Worm (Caenorhabditis elegans) whole organism, late embryonic: Measurements from ENCODE around the gene fbxa-131.

Experiments used
- K09A11.1 ChIP-seq: sonication (generic microtip); optimal IDR thresholded peaks from 2 replicates; lab custom pipeline; 2017; ENCODE audit warnings: antibody characterized with exemption, mild to moderate bottlenecking, missing genetic modification characterization, missing compliant biosample characterization; ENCODE audit not compliant: insufficient read depth
- ceh-14 ChIP-seq: sonication (generic microtip); optimal IDR thresholded peaks from 2 replicates; lab custom pipeline; 2016; ENCODE audit warnings: missing genotype, missing genetic modification characterization, missing compliant biosample characterization
- ceh-24 ChIP-seq: sonication (generic microtip); optimal IDR thresholded peaks from 2 replicates; lab custom pipeline; 2016; ENCODE audit warnings: mild to moderate bottlenecking, missing genetic modification characterization, missing compliant biosample characterization
- ceh-34 ChIP-seq: sonication (generic microtip); optimal IDR thresholded peaks from 2 replicates; lab custom pipeline; 2016; ENCODE audit warnings: mild to moderate bottlenecking, missing genetic modification characterization, missing compliant biosample characterization
- ceh-45 ChIP-seq: fragments of 200-800 bp; sonication (Bioruptor generic); IDR thresholded peaks from 2 replicates; pipeline ENCODE4 v1.3.6; 2022; ENCODE audit warnings: missing genetic modification reagents, missing genetic modification characterization, missing compliant biosample characterization
- ceh-48 ChIP-seq: sonication (generic microtip); optimal IDR thresholded peaks from 2 replicates; lab custom pipeline; 2016; ENCODE audit warnings: missing genetic modification characterization, inconsistent platforms, missing compliant biosample characterization
- ceh-6 ChIP-seq: fragments of 200-800 bp; sonication (Bioruptor generic); optimal IDR thresholded peaks from 2 replicates; lab custom pipeline; 2018; ENCODE audit warnings: mild to moderate bottlenecking, missing genetic modification characterization, missing compliant biosample characterization
- ceh-9 ChIP-seq: sonication (generic microtip); optimal IDR thresholded peaks from 2 replicates; lab custom pipeline; 2016; ENCODE audit warnings: mild to moderate bottlenecking, missing genetic modification characterization, inconsistent platforms, missing compliant biosample characterization
- elt-2 ChIP-seq: sonication (generic microtip); optimal IDR thresholded peaks from 2 replicates; lab custom pipeline; 2016; ENCODE audit warnings: missing genetic modification reagents, missing genetic modification characterization, missing compliant biosample characterization
- fax-1 ChIP-seq: sonication (generic microtip); optimal IDR thresholded peaks from 2 replicates; lab custom pipeline; 2016; ENCODE audit warnings: missing genotype, missing genetic modification characterization, missing compliant biosample characterization
- gmeb-2 ChIP-seq: sonication (generic microtip); optimal IDR thresholded peaks from 2 replicates; lab custom pipeline; 2016; ENCODE audit warnings: missing genetic modification characterization, inconsistent platforms, missing compliant biosample characterization
- hlh-13 ChIP-seq: fragments of 200-800 bp; sonication (Bioruptor generic); optimal IDR thresholded peaks from 2 replicates; lab custom pipeline; 2018; ENCODE audit warnings: mild to moderate bottlenecking, missing genetic modification characterization, missing compliant biosample characterization
- hlh-15 ChIP-seq: sonication (generic microtip); optimal IDR thresholded peaks from 2 replicates; lab custom pipeline; 2016; ENCODE audit warnings: missing genetic modification characterization, missing compliant biosample characterization
- madf-2 ChIP-seq: sonication (generic microtip); optimal IDR thresholded peaks from 2 replicates; lab custom pipeline; 2017; ENCODE audit warnings: missing genetic modification characterization, missing compliant biosample characterization
- pag-3 ChIP-seq: sonication (generic microtip); optimal IDR thresholded peaks from 2 replicates; lab custom pipeline; 2016; ENCODE audit warnings: missing compliant biosample characterization, missing genetic modification characterization, borderline replicate concordance
- pat-9 ChIP-seq: fragments of 200-800 bp; sonication (Bioruptor generic); optimal IDR thresholded peaks from 2 replicates; lab custom pipeline; 2018; ENCODE audit warnings: mild to moderate bottlenecking, missing genetic modification characterization, moderate library complexity, missing compliant biosample characterization
- pax-1 ChIP-seq: fragments of 150-350 bp; optimal IDR thresholded peaks from 2 replicates; lab custom pipeline; 2014; ENCODE audit warnings: missing biosample characterization, missing genetic modification characterization
- pha-4 ChIP-seq: fragments of 150-350 bp; optimal IDR thresholded peaks from 2 replicates; lab custom pipeline; 2018; ENCODE audit warnings: missing biosample characterization, missing genetic modification reagents, missing genetic modification characterization
- pros-1 ChIP-seq: fragments of 150-350 bp; optimal IDR thresholded peaks from 2 replicates; lab custom pipeline; 2014; ENCODE audit warnings: missing biosample characterization, missing genetic modification reagents, missing genetic modification characterization
- tbx-2 ChIP-seq: sonication (generic microtip); optimal IDR thresholded peaks from 2 replicates; lab custom pipeline; 2016; ENCODE audit warnings: missing genetic modification characterization, missing compliant biosample characterization
- unc-42 ChIP-seq: sonication (generic microtip); optimal IDR thresholded peaks from 2 replicates; lab custom pipeline; 2016; ENCODE audit warnings: missing genotype, missing genetic modification characterization, missing compliant biosample characterization
- unc-55 ChIP-seq: sonication (generic microtip); optimal IDR thresholded peaks from 2 replicates; lab custom pipeline; 2017; ENCODE audit warnings: missing biosample characterization, missing genetic modification reagents, missing genetic modification characterization

The fbxa-131 gene

ce11 chrV:19783829-19784228 lies 45.6 kb downstream of the fbxa-131 start, which contains the start of gene srt-45:
srt-45 (plus strand) TSS chrV:19784129.
- TF ChIP-seq pax-1 (no peak), pag-3 (no peak), madf-2 (tag; lab: Kevin White, UChicago) (no peak), ceh-6 (GFP tag; lab: Kevin White, UChicago) (no peak), pat-9 (no peak), fax-1 (tag; lab: Kevin White, UChicago) (no peak), gmeb-2 (tag; lab: Kevin White, UChicago) (no peak), pha-4 (tag; lab: Kevin White, UChicago) (no peak), pros-1 (no peak), ceh-14 (no peak), ceh-9 (tag; lab: Kevin White, UChicago) (no peak), ceh-45 (GFP tag; lab: Robert Waterston, UW) (no peak), ceh-34 (no peak), K09A11.1 (tag; lab: Kevin White, UChicago) (no peak), unc-55 (GFP tag; lab: Kevin White, UChicago) (no peak), ceh-48 (tag; lab: Kevin White, UChicago) (no peak), ceh-24 (tag; lab: Kevin White, UChicago) (no peak), unc-42 (no peak), tbx-2 (tag; lab: Kevin White, UChicago) (no peak), hlh-13 (GFP tag; lab: Kevin White, UChicago) (no peak)

- TF ChIP-seq hlh-15 (tag; lab: Kevin White, UChicago) (no peak), elt-2 (peak; percentile 55)
- TF ChIP-seq, all 69 proteins: peak for 1
Observed at ce11 chrV:19788360-19788759, 50.1 kb downstream of the fbxa-131 start, which contains the start of gene clec-258. clec-258 (plus strand) TSS chrV:19788440.
